Worm (Caenorhabditis elegans) whole organism, young adult: Measurements from ENCODE around the gene dhcr-7.

Source experiments
- Y53G8AR.9 ChIP-seq: fragments of 200-800 bp; sonication (Bioruptor generic); conservative IDR thresholded peaks from 2 replicates; pipeline ENCODE4 v1.3.6; 2022; ENCODE audit warnings: missing genetic modification reagents, missing genetic modification characterization, missing compliant biosample characterization
- snpc-1.1 ChIP-seq: sonication (generic microtip); optimal IDR thresholded peaks from 2 replicates; lab custom pipeline; 2017; ENCODE audit warnings: missing genetic modification characterization, mild to moderate bottlenecking, missing compliant biosample characterization, antibody characterized with exemption, moderate library complexity, missing genotype, missing genetic modification reagents; ENCODE audit not compliant: insufficient read depth
- tlf-1 ChIP-seq: fragments of 200-800 bp; sonication (Bioruptor generic); optimal IDR thresholded peaks from 2 replicates; lab custom pipeline; 2018; ENCODE audit warnings: mild to moderate bottlenecking, missing genetic modification characterization, missing compliant biosample characterization
- unc-130 ChIP-seq: sonication (generic microtip); optimal IDR thresholded peaks from 2 replicates; lab custom pipeline; 2016; ENCODE audit warnings: missing genetic modification reagents, missing genetic modification characterization, missing compliant biosample characterization

DNA sequence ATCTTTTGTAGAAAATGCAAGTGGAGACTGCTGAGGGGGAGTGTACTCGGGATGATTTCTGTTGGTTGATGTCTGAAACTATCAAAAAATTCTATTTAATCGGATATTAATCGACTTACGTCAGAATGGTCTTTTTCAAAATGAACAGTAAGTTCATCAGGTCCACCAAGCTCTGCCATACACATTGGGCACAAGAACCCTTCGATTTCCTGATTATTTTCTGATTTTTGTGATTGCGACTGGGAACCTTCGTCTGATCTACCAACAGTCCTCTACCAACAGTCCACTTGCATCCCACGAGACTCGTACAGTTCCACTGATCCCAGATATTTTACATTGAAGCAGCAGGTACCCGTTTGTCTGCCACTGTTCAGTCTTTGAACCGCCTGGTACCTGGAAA is 10.2 kb downstream of the dhcr-7 start:
- TF ChIP-seq snpc-1.1 (tag; lab: Kevin White, UChicago) (no peak), unc-130 (no peak), Y53G8AR.9 (GFP tag; lab: Robert Waterston, UW) (no peak), tlf-1 (GFP tag; lab: Kevin White, UChicago) (no peak)
